Worm (Caenorhabditis elegans) whole organism, midembryonic: ENCODE results near the gene F48E8.3.

ENCODE experiments used
- flt-1 ChIP-seq: fragments of 200-800 bp; sonication (Bioruptor generic); IDR thresholded peaks from 2 replicates; pipeline ENCODE4 v1.3.6; 2022; ENCODE audit warnings: missing genetic modification characterization, missing compliant biosample characterization
- ref-1 ChIP-seq: fragments of 200-800 bp; sonication (Bioruptor generic); conservative IDR thresholded peaks from 2 replicates; pipeline ENCODE4 v1.3.6; 2022; ENCODE audit warnings: missing genetic modification reagents, missing genetic modification characterization, missing compliant biosample characterization
- tab-1 ChIP-seq: fragments of 200-800 bp; sonication (Bioruptor generic); IDR thresholded peaks from 2 replicates; pipeline ENCODE4 v1.3.6; 2022; ENCODE audit warnings: missing genetic modification characterization, missing compliant biosample characterization
- ztf-29 ChIP-seq: fragments of 200-800 bp; sonication (Bioruptor generic); IDR thresholded peaks from 2 replicates; pipeline ENCODE4 v1.3.6; 2022; ENCODE audit warnings: missing genetic modification reagents, missing genetic modification characterization, missing compliant biosample characterization

DNA sequence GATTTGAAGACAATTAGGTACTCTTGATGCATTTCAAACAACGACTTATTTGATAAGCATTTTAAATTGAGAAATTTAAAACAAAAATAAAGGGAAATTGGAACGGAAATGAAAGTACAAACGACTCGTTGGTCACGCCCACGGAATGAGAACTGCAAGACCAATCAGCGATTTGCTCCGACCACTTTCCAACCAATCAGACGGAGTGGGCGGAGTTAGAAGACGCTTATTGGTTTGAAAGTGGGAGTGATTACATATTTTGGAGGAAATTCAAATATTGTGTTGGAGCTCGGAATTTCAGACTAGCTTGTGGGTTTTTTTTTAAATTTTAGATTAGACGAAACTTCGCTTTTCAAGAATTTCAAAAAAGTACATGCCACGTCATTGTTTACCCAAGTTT lies 7.9 kb downstream of the F48E8.3 start:
- TF ChIP-seq ztf-29 (GFP tag; lab: Robert Waterston, UW) = no peak
- no peak for TF ChIP-seq tab-1
- no peak for TF ChIP-seq flt-1
- no peak for TF ChIP-seq ref-1 (GFP tag; lab: Robert Waterston, UW)
